Worm (Caenorhabditis elegans) whole organism, L3 larva: ENCODE results near the gene C55A6.6.

Source experiments
- R02D3.7 ChIP-seq: fragments of 150-350 bp; optimal IDR thresholded peaks from 2 replicates; lab custom pipeline; 2014; ENCODE audit warnings: missing biosample characterization, missing genetic modification characterization
- ZK546.5 ChIP-seq: sonication (generic microtip); optimal IDR thresholded peaks from 2 replicates; lab custom pipeline; 2017; ENCODE audit warnings: missing biosample characterization, missing genetic modification characterization
- ceh-28 ChIP-seq: fragments of 150-350 bp; optimal IDR thresholded peaks from 2 replicates; lab custom pipeline; 2014; ENCODE audit warnings: missing biosample characterization, missing genetic modification reagents, missing genetic modification characterization
- ceh-9 ChIP-seq: sonication (generic microtip); optimal IDR thresholded peaks from 2 replicates; lab custom pipeline; 2018; ENCODE audit warnings: missing biosample characterization, missing genetic modification characterization
- elt-1 ChIP-seq: fragments of 150-350 bp; optimal IDR thresholded peaks from 2 replicates; lab custom pipeline; 2014; ENCODE audit warnings: missing biosample characterization, missing genetic modification characterization
- elt-2 ChIP-seq: sonication (generic microtip); optimal IDR thresholded peaks from 2 replicates; lab custom pipeline; 2016; ENCODE audit warnings: missing genetic modification reagents, mild to moderate bottlenecking, missing genetic modification characterization, missing compliant biosample characterization
- elt-3 ChIP-seq, 3 experiments: fragments of 150-350 bp in 1 of 3; sonication (generic microtip) in 2 of 3; optimal IDR thresholded peaks; 2 replicates in 2 of 3; 4 replicates in 1 of 3; lab custom pipeline; 2014 to 2017; ENCODE audit warnings: missing biosample characterization in 3 of 3, missing genetic modification characterization in 3 of 3
- fkh-10 ChIP-seq: sonication (generic microtip); optimal IDR thresholded peaks from 2 replicates; lab custom pipeline; 2017; ENCODE audit warnings: missing biosample characterization, missing genetic modification reagents, missing genetic modification characterization
- fkh-2 ChIP-seq: fragments of 150-350 bp; optimal IDR thresholded peaks from 2 replicates; lab custom pipeline; 2014; ENCODE audit warnings: missing biosample characterization, missing genetic modification reagents, missing genetic modification characterization
- hmg-11 ChIP-seq: sonication (generic microtip); optimal IDR thresholded peaks from 2 replicates; lab custom pipeline; 2016; ENCODE audit warnings: missing genetic modification characterization, missing compliant biosample characterization
- jun-1 ChIP-seq: fragments of 150-350 bp; optimal IDR thresholded peaks from 2 replicates; lab custom pipeline; 2014; ENCODE audit warnings: missing biosample characterization, missing genetic modification reagents, missing genetic modification characterization
- lin-15B ChIP-seq: fragments of 150-350 bp; optimal IDR thresholded peaks from 2 replicates; lab custom pipeline; 2014; ENCODE audit warnings: missing biosample characterization, missing genetic modification characterization
- lin-39 ChIP-seq: fragments of 150-350 bp; optimal IDR thresholded peaks from 2 replicates; lab custom pipeline; 2018; ENCODE audit warnings: missing biosample characterization, missing genetic modification reagents, missing genetic modification characterization
- lsy-12 ChIP-seq: sonication (generic microtip); optimal IDR thresholded peaks from 2 replicates; lab custom pipeline; 2016; ENCODE audit warnings: mild to moderate bottlenecking, missing genetic modification characterization, missing compliant biosample characterization
- nfya-1 ChIP-seq: sonication (generic microtip); optimal IDR thresholded peaks from 2 replicates; lab custom pipeline; 2017; ENCODE audit warnings: missing genetic modification characterization, mild to moderate bottlenecking, missing compliant biosample characterization, antibody characterized with exemption, moderate library complexity; ENCODE audit not compliant: insufficient read depth
- nhr-12 ChIP-seq: fragments of 150-350 bp; optimal IDR thresholded peaks from 2 replicates; lab custom pipeline; 2014; ENCODE audit warnings: missing biosample characterization, missing genetic modification characterization
- nhr-23 ChIP-seq: fragments of 150-350 bp; optimal IDR thresholded peaks from 2 replicates; lab custom pipeline; 2014; ENCODE audit warnings: missing biosample characterization, missing genetic modification reagents, missing genetic modification characterization
- nhr-25 ChIP-seq: sonication (generic microtip); optimal IDR thresholded peaks from 2 replicates; lab custom pipeline; 2017; ENCODE audit warnings: missing biosample characterization, missing genetic modification characterization
- nhr-43 ChIP-seq: sonication (generic microtip); optimal IDR thresholded peaks from 2 replicates; lab custom pipeline; 2016; ENCODE audit warnings: mild to moderate bottlenecking, missing genetic modification characterization, missing compliant biosample characterization; ENCODE audit not compliant: poor library complexity, severe bottlenecking
- nhr-67 ChIP-seq: fragments of 150-350 bp; optimal IDR thresholded peaks from 2 replicates; lab custom pipeline; 2014; ENCODE audit warnings: missing biosample characterization, missing genetic modification characterization
- nhr-76 ChIP-seq: fragments of 150-350 bp; sonication (generic microtip); optimal IDR thresholded peaks from 5 replicates; lab custom pipeline; 2014; ENCODE audit warnings: missing biosample characterization, missing genetic modification characterization
- nhr-77 ChIP-seq: fragments of 150-350 bp; optimal IDR thresholded peaks from 2 replicates; lab custom pipeline; 2014; ENCODE audit warnings: missing biosample characterization, missing genetic modification characterization
- pha-4 ChIP-seq: fragments of 150-350 bp; optimal IDR thresholded peaks from 2 replicates; lab custom pipeline; 2014; ENCODE audit warnings: missing biosample characterization, missing genetic modification reagents, missing genetic modification characterization
- pqm-1 ChIP-seq: fragments of 150-350 bp; optimal IDR thresholded peaks from 2 replicates; lab custom pipeline; 2017; ENCODE audit warnings: missing biosample characterization, missing genetic modification characterization, inconsistent platforms
- snpc-4 ChIP-seq: fragments of 150-350 bp; optimal IDR thresholded peaks from 2 replicates; lab custom pipeline; 2014; ENCODE audit warnings: missing biosample characterization, missing genetic modification characterization
- tbx-2 ChIP-seq: sonication (generic microtip); optimal IDR thresholded peaks from 2 replicates; lab custom pipeline; 2016; ENCODE audit warnings: mild to moderate bottlenecking, missing genetic modification characterization, missing compliant biosample characterization
- zag-1 ChIP-seq: fragments of 150-350 bp; optimal IDR thresholded peaks from 2 replicates; lab custom pipeline; 2014; ENCODE audit warnings: missing biosample characterization, missing genetic modification characterization
- ztf-11 ChIP-seq: fragments of 150-350 bp; optimal IDR thresholded peaks from 2 replicates; lab custom pipeline; 2014; ENCODE audit warnings: missing biosample characterization, missing genetic modification characterization

C55A6.6 gene

ce11 chrV:11504853-11505397 is 9.6 kb downstream of the C55A6.6 start, which contains the start of the genes C55A6.1 and C55A6.10:
C55A6.1 (minus strand) TSS chrV:11504968.
C55A6.10 (plus strand) TSS chrV:11505347.
- TF ChIP-seq elt-1 (tag; lab: Kevin White, UChicago) (peak; percentile 13), nhr-43 (tag; lab: Kevin White, UChicago) (peak; percentile 70), snpc-4 (peak; percentile 20), pha-4 (peak; percentile 66), pqm-1 (peak; percentile 20), R02D3.7 (tag; lab: Kevin White, UChicago) (peak; percentile 44), nfya-1 (peak; percentile 83), jun-1 (tag; lab: Kevin White, UChicago) (peak; percentile 44), elt-2 (peak; percentile 40), hmg-11 (peak; percentile 68), lsy-12 (tag; lab: Kevin White, UChicago) (peak; percentile 49), lin-39 (tag; lab: Kevin White, UChicago) (peak; percentile 22), nhr-25 (peak; percentile 47), lin-15B (tag; lab: Kevin White, UChicago) (peak; percentile 46), fkh-10 (GFP tag; lab: Kevin White, UChicago) (peak; percentile 16), ceh-28 (tag; lab: Kevin White, UChicago) (peak; percentile 61), nhr-23 (tag; lab: Kevin White, UChicago) (peak; percentile 61), tbx-2 (peak; percentile 36)
- TF ChIP-seq, all 47 proteins: peak for 18; not testable (repeated sequence) for 29

DNA sequence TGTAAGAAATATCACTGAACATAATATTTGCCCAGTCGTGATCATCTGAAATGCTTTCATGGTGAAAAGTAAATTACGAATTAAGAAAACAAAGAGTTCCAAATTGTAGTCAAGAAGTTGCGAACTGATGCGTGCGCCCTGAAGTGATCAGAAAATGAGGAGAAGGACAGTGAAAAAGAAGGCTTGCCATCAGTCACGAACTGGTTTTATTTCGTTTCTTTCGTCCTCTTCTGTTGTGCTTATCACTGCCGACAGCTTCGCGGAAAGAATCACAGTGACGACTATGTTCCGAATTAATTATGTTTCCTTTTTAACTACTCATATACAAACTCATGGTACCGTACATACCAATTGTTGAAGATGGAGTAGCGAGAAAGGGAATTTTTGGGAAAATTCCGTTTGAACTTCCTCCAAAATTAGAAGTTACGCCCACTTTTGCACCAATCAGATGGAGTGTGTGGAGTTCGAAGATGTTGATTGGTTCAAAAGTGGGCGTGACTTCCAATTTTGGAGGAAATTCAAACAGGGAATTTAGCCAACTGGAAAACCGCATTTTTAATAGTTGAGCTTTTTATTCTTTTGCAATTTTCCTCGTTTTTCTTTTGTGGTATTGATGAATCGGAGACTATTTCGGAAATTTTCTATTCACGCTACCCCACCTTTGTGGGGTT is 11.3 kb downstream of the C55A6.6 start, which contains the start of gene C55A6.12:
Gene C55A6.12 (minus strand): TSS at position 51 of the 671 bp plus-strand sequence.
- TF ChIP-seq nfya-1 (peak; percentile 100), lin-15B (tag; lab: Kevin White, UChicago) (peak; percentile 27), zag-1 (tag; lab: Kevin White, UChicago) (no peak), nhr-43 (tag; lab: Kevin White, UChicago) (peak; percentile 24)
- TF ChIP-seq, all 47 proteins: peak for 3

DNA sequence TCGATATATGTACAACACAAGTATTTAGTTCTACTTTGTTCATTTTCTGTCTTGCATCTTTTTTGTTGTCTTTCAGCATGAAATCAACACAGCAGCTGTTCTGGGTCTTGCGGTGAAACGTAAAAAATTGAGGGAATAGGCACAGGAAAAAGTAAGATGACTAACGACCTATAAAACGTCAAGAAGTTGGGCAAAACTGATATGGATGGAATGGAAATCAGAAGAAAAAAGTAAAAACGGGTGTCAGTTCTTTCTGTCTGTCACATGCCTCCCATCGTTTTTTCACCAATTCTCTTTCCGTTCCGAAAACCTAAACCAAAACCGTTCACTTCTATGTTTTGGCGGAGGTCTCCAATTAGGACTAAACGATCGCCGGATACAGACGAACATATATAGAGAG is 13.6 kb downstream of the C55A6.6 start:
- TF ChIP-seq elt-2 (peak; percentile 25), nhr-67 (tag; lab: Kevin White, UChicago) (no peak)

DNA sequence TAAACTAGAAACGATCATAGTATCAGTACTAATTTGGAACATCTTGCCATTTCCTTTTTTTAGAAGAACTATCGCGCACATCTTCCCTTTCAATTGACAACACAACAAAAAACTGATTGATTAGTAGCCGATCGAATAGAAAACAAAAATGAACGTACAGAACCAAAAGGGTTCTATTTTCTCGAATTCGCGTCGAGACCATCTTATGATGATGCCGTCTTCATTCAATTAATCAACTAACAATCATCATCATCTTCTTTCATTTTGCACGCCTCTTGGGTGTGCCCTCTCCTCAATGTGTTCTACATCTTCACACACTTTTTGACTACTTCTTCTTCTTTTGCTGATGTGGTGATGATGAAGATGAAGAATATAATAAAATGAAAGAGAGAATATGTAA is 14.8 kb downstream of the C55A6.6 start:
- no peak for TF ChIP-seq nhr-76 (tag; lab: Kevin White, UChicago)
- no peak for TF ChIP-seq lin-39 (tag; lab: Kevin White, UChicago)
- TF ChIP-seq fkh-2 (tag; lab: Kevin White, UChicago) = no peak
- no peak for TF ChIP-seq elt-3 (tag; optimal IDR thresholded peaks at IDR 0.05; lab: Kevin White, UChicago)
- no peak for TF ChIP-seq hmg-11
- no peak for TF ChIP-seq ZK546.5
- no peak for TF ChIP-seq nfya-1

ce11 chrV:11497475-11497874 is 17.1 kb downstream of the C55A6.6 start:
- no peak for TF ChIP-seq nfya-1
- no peak for TF ChIP-seq pqm-1
- no peak for TF ChIP-seq ztf-11
- no peak for TF ChIP-seq ceh-9 (tag; lab: Kevin White, UChicago)
- TF ChIP-seq nhr-77 (tag; lab: Kevin White, UChicago) = no peak
- TF ChIP-seq nhr-12 (tag; lab: Kevin White, UChicago) = no peak

- TF ChIP-seq hmg-11 (no peak), ZK546.5 (no peak), nhr-43 (tag; lab: Kevin White, UChicago) (no peak), pha-4 (peak; percentile 10), zag-1 (tag; lab: Kevin White, UChicago) (no peak), elt-1 (tag; lab: Kevin White, UChicago) (no peak)
Observed at ce11 chrV:11496283-11496682, 18.3 kb downstream of the C55A6.6 start, which contains the start of gene htrl-1. htrl-1 (minus strand) TSS chrV:11496383.
